Fruit fly (Drosophila melanogaster): ENCODE data around the gene Pc.

The Pc gene

DNA sequence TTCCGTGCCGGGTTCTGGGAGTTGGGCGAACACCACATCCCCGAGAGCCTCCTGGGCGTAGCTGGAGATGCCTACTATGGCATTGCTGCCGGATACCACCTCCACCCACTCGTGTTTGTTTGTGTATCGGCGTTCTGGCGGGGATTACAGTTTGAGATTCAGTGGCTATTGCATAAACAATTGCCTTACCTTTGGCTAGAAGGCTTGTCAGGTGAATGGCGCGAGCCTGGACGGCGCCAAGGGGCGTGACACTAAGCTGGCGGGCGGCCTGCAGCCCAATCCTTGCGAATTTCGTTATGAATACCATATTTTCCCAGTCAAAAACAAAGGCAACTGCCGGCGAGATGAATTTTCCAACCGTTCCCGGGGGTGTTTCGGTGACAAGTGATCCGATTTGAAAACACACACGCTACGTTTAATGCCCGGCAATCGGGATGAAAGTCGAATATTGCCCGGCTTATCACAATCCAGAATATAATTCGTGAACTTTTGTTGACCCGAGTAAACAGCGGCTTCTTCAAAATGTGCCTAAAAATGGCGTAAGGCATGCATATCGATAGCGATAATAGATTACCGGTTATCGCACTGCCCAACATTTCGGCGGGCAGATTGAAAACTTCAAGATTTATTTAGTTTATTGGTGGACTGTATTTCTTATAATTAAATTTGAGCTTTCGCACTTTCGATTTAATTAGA lies 36.7 kb downstream of the Pc start, which contains the start of gene ppl:
ppl (minus strand) TSS at position 511 of the 696 bp plus-strand sequence.
- TF ChIP-seq CG8478 (optimal IDR thresholded peaks at IDR 0.05): no peak
- no peak for TF ChIP-seq psq (optimal IDR thresholded peaks at IDR 0.05)
- TF ChIP-seq EcR (GFP tag; optimal IDR thresholded peaks at IDR 0.05): no peak
- TF ChIP-seq pan (optimal IDR thresholded peaks at IDR 0.05): no peak
- no peak for TF ChIP-seq Dll (optimal IDR thresholded peaks at IDR 0.05)
- TF ChIP-seq usp (GFP tag; optimal IDR thresholded peaks at IDR 0.05): no peak

DNA sequence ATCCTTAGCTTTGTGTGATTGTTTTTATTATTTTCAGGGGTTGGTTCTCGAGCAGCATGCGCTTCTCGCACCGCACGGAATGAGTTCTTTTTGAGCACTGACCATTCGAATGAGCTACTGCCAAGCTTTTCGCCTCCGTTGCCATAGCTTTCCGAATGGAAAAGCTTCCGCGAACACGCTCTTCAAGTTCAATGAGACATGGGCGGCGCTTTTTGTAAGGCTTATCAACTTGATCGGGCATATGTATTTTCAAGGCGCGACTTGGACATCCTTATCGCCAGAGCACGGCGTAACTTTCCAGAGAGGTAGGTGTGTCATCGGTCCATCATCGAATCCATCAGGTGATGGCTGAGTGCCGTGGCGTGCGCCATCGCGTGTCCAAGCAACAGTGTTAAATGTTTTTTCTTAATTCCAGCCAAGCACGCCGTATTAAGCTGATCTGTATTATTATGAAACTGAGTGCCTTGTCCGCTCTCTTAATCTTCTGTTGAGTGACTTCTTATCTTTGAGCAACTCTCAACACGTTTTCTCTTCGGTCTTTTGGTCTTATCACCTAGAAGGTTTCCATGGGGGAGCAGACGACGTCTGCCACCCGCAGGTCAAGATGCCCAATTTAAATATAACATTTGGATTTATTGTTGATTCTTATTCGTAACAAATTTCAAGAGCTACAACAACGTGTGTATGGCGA lies 37.8 kb downstream of the Pc start, which contains the start of gene AcCoAS:
AcCoAS (minus strand) TSS at position 368 of the 691 bp plus-strand sequence.
- TF ChIP-seq CG8478 (optimal IDR thresholded peaks at IDR 0.05): no peak
- no peak for TF ChIP-seq psq (optimal IDR thresholded peaks at IDR 0.05)
- no peak for TF ChIP-seq usp (GFP tag; optimal IDR thresholded peaks at IDR 0.05)
- TF ChIP-seq Dll (optimal IDR thresholded peaks at IDR 0.05): no peak
- no peak for TF ChIP-seq pan (optimal IDR thresholded peaks at IDR 0.05)
- no peak for TF ChIP-seq EcR (GFP tag; optimal IDR thresholded peaks at IDR 0.05)

DNA sequence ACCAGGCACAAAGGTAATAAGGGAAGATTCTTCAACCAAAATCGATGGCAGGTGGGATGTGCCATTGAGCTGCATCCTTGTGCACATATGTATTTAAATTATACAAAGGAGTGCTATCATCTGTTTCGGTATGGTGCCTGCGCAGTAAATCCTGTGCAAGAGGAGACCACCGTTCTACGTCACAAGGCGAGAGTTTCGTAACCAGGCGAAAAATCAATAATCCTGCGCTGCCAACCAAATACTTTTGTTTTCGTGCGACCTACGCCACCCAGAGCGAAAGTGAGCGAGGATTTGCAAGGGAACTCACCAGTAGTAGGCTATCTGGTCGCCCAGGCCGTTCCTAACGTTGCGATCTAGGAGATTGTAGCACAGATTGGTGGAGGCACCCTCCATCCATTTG lies 38.7 kb downstream of the Pc start:
- TF ChIP-seq pan (optimal IDR thresholded peaks at IDR 0.05) (no peak), EcR (GFP tag; optimal IDR thresholded peaks at IDR 0.05) (no peak), usp (GFP tag; optimal IDR thresholded peaks at IDR 0.05) (no peak), Dll (optimal IDR thresholded peaks at IDR 0.05) (no peak), CG8478 (optimal IDR thresholded peaks at IDR 0.05) (no peak), psq (optimal IDR thresholded peaks at IDR 0.05) (no peak)

DNA sequence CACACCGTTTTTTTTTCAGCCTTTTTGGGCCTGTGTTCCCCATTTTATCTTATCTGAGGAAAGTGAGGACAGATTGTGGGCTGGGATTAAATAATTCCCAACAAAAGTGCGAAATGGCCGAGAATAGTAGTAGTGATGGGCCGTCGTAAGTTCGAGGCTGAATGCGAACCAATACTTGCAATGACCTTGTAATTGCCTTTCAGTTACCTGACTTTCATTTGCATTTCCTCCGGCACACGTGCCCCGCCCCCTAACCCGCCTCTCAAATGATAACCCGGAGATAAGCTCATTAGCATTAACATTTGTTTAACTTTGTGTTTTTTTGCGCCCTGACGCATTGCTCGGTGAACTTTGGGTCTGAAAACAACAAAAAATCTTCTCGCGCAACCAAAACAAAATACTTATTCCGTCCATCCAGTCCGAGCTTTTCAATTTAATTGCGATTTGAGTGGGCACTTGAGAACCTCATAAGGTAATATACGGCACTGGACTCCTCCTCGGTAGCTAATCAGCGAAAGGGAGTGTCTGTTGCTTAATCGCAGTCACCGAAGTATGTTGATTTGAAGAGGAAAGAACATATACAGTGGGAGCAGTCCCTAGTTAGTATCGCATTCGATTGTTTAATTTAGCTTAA lies 39.8 kb downstream of the Pc start:
- TF ChIP-seq EcR (GFP tag; optimal IDR thresholded peaks at IDR 0.05): no peak
- TF ChIP-seq psq (optimal IDR thresholded peaks at IDR 0.05): no peak
- no peak for TF ChIP-seq usp (GFP tag; optimal IDR thresholded peaks at IDR 0.05)
- no peak for TF ChIP-seq CG8478 (optimal IDR thresholded peaks at IDR 0.05)

DNA sequence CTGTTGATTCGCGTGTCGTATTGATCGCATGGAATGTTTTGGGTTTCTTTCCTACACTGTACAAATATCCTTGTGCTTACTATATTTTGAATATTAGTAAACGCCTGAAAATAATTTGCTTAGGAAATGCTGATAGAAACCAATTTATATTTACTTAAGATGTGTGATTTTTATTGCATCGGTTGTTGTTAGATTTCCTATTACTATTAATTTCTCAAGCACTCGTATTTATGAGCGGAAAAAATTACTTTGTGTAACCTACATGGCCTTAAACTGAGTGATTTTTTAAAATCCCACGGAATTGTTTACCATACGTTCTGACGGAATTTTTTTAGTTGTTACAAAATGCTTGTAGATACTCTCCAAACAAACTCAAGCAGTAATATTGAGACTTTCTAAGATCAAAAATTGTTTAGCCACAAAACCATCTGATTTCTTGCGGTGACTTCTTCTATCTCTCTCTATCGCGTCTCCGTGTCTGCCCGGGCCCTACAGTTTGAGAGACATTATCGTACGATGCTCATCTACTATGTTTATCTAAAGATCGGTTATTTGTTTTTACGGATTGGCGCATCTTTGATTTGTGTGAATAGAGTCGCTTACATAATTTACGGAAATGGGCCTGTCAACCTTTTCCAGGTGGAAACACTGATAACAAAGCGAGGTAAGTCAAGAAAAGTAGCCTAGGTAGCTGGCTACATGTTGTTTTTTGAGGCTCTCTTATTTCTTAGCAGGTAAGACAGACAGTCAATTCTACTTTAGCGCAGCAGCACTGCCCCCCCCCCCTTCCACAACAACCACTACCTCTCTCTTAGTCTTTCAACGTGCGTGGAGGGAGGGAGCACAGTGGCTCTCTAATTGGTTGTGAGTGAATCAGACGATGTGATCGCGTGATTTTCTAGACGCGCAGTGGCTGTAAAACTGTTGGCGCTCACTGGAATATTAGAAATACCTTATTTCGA lies 41.2 kb downstream of the Pc start:
- no peak for TF ChIP-seq psq (optimal IDR thresholded peaks at IDR 0.05)
- no peak for TF ChIP-seq CG8478 (optimal IDR thresholded peaks at IDR 0.05)
- no peak for TF ChIP-seq EcR (GFP tag; optimal IDR thresholded peaks at IDR 0.05)
- no peak for TF ChIP-seq usp (GFP tag; optimal IDR thresholded peaks at IDR 0.05)
- no peak for TF ChIP-seq Dll (optimal IDR thresholded peaks at IDR 0.05)
- TF ChIP-seq pan (optimal IDR thresholded peaks at IDR 0.05): no peak

DNA sequence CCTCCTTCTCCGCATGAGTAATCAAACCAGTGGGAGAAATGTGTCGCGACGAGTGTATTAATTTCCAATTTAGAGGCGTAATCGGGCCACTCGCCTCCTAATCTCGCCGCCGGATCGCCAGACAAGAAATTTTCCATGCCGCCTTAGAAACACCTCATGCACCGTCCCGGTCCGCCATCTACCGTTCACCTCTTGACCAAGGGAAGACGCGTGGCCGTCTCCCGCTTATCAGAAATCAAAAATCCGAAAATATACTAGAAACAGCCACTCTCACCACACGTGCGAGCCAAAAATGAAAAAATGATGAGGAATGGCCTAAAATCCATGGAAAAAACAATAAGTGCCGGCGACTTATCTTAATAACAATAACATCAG lies 41.9 kb downstream of the Pc start:
- TF ChIP-seq usp (GFP tag; optimal IDR thresholded peaks at IDR 0.05) (no peak), psq (optimal IDR thresholded peaks at IDR 0.05) (no peak), CG8478 (optimal IDR thresholded peaks at IDR 0.05) (no peak), Dll (optimal IDR thresholded peaks at IDR 0.05) (no peak), EcR (GFP tag; optimal IDR thresholded peaks at IDR 0.05) (no peak), pan (optimal IDR thresholded peaks at IDR 0.05) (no peak)

DNA sequence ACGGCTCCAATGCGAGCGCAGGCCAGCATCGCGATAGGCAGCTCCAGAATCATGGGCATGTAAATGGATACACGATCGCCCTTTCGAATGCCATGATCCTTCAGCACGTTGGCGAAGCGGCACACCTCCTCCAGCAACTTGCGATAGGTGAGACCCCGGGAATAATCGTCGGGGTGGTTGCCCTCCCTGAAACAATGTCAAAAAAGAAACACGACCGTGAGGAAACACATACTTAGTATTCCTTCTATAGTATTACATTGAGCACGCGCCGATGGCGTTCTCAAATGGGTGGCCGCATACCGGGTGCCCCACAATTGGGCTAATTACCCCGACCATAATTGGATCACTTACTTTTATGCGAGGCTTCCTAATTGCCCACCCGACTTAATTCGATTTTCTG lies 44.3 kb downstream of the Pc start:
- TF ChIP-seq usp (GFP tag; optimal IDR thresholded peaks at IDR 0.05) (no peak), Dll (optimal IDR thresholded peaks at IDR 0.05) (no peak), EcR (GFP tag; optimal IDR thresholded peaks at IDR 0.05) (no peak), psq (optimal IDR thresholded peaks at IDR 0.05) (no peak), pan (optimal IDR thresholded peaks at IDR 0.05) (no peak), CG8478 (optimal IDR thresholded peaks at IDR 0.05) (no peak)

DNA sequence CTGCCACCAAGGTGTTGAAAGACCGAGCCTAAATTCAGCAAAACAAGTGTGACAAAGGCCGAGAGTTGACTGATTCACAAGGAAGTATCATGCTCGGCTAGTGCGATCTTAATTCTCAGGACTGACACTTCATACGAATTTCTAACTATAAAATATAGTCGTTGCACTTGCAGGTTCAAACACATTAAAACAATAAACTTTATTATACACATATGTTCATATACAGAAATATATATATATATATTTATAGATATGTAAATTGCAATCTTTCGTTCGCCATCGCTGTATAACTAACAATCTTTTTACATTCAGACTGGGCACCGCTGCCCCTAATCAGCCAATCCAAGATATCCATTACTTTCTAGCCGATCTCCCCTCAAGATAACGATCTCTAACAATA lies 47.3 kb downstream of the Pc start, which contains the start of gene CG9389:
CG9389 (minus strand) TSS at position 101 of the 400 bp plus-strand sequence.
- TF ChIP-seq CG8478 (optimal IDR thresholded peaks at IDR 0.05) (no peak), pan (optimal IDR thresholded peaks at IDR 0.05) (no peak), Dll (optimal IDR thresholded peaks at IDR 0.05) (no peak), psq (optimal IDR thresholded peaks at IDR 0.05) (no peak), usp (GFP tag; optimal IDR thresholded peaks at IDR 0.05) (no peak), EcR (GFP tag; optimal IDR thresholded peaks at IDR 0.05) (no peak)

DNA sequence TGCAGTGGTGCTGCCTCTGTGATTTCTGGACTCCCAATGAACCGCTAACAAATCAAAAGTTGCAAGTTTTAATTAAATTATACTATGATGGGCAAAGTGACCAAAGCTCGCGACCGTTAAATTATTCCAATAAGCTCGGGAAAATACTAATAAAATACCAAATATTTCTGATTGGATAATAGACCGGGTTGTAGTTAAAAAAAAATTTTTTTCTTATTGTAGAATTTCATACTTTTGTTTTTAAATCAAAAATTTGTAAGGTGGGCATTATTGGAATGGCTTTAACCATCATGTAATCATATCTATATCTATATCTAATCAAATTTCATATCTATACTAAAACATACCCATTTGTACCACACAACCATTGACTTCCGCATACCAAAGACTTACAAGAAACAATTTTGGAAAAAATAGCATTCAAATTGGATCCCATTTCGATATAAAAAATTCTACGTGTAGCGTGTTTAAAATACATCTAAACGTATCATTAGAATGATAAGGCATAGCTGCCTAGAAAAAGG lies 49.9 kb downstream of the Pc start, which contains the start of gene CG9391:
CG9391 (minus strand) TSS at position 474 of the 524 bp plus-strand sequence.
- TF ChIP-seq EcR (GFP tag; optimal IDR thresholded peaks at IDR 0.05) (no peak), usp (GFP tag; optimal IDR thresholded peaks at IDR 0.05) (no peak), pan (optimal IDR thresholded peaks at IDR 0.05) (no peak), psq (optimal IDR thresholded peaks at IDR 0.05) (no peak), Dll (optimal IDR thresholded peaks at IDR 0.05) (no peak), CG8478 (optimal IDR thresholded peaks at IDR 0.05) (no peak)

DNA sequence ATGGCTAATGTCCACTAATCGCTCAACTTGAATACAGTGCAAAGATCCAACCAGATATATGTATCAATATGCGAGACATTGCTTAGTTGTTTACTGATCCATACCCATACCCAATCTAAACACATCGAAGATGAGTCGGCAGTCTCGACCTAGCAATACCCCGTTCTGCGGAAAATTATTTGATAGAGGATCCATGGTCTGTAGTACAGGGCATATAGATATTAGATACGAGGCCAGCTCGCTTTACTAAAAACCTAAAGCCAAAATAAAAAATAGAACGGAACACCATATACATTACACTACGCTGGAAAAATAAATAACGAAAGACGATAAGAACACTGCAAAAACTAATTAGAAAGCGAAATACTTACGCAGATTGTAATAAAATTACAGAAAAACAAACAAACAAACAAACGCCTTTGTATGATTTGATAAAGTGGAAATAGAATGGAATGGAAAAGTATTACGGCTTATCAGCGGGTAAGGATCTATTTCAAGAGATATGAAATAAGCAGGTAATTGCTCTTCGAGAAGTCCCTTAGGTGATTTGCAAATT lies 51.6 kb downstream of the Pc start:
- no peak for TF ChIP-seq usp (GFP tag; optimal IDR thresholded peaks at IDR 0.05)
- no peak for TF ChIP-seq CG8478 (optimal IDR thresholded peaks at IDR 0.05)
- TF ChIP-seq EcR (GFP tag; optimal IDR thresholded peaks at IDR 0.05): no peak
- TF ChIP-seq pan (optimal IDR thresholded peaks at IDR 0.05): no peak
- TF ChIP-seq psq (optimal IDR thresholded peaks at IDR 0.05): no peak
- no peak for TF ChIP-seq Dll (optimal IDR thresholded peaks at IDR 0.05)

Data from whole organism.